Fruit fly (Drosophila melanogaster) whole organism, embryonic: Measurements from ENCODE around the gene Lim3.

Experiments
- CG11695 ChIP-seq: fragments of 200-800 bp; sonication (Bioruptor generic); IDR thresholded peaks from 3 replicates; pipeline ENCODE4 v1.3.6; 2022; ENCODE audit warnings: missing biosample characterization, missing genetic modification characterization
- CG15601 ChIP-seq: fragments of 200-800 bp; sonication (Bioruptor generic); optimal IDR thresholded peaks from 3 replicates; lab custom pipeline; 2019; ENCODE audit warnings: missing biosample characterization, mild to moderate bottlenecking, missing genetic modification characterization, moderate library complexity
- CG17385 ChIP-seq: fragments of 200-800 bp; sonication (Bioruptor generic); optimal IDR thresholded peaks from 3 replicates; lab custom pipeline; 2018; ENCODE audit warnings: missing biosample characterization, mild to moderate bottlenecking, missing genetic modification characterization
- CG2116 ChIP-seq: fragments of 200-800 bp; sonication (Bioruptor generic); optimal IDR thresholded peaks from 3 replicates; lab custom pipeline; 2018; ENCODE audit warnings: missing biosample characterization, mild to moderate bottlenecking, missing genetic modification characterization
- CG30020 ChIP-seq: fragments of 200-800 bp; optimal IDR thresholded peaks from 2 replicates; lab custom pipeline; 2019; ENCODE audit warnings: missing biosample characterization, mild to moderate bottlenecking, missing genetic modification characterization, moderate library complexity
- CG31365 ChIP-seq: fragments of 200-800 bp; sonication (Bioruptor generic); optimal IDR thresholded peaks from 2 replicates; lab custom pipeline; 2018; ENCODE audit warnings: missing biosample characterization, mild to moderate bottlenecking, missing genetic modification characterization
- CG31388 ChIP-seq: fragments of 200-800 bp; sonication (Bioruptor generic); optimal IDR thresholded peaks from 2 replicates; lab custom pipeline; 2016; ENCODE audit warnings: missing biosample characterization, missing genetic modification characterization
- CG4282 ChIP-seq: fragments of 200-800 bp; sonication (Bioruptor generic); optimal IDR thresholded peaks from 2 replicates; lab custom pipeline; 2016; ENCODE audit warnings: missing biosample characterization, missing genetic modification characterization
- CG5953 ChIP-seq: fragments of 200-800 bp; sonication (Bioruptor generic); IDR thresholded peaks from 2 replicates; pipeline ENCODE4 v1.3.6; 2022; ENCODE audit warnings: missing biosample characterization, missing genetic modification characterization
- CG6813 ChIP-seq: fragments of 200-800 bp; sonication (Bioruptor generic); optimal IDR thresholded peaks from 2 replicates; lab custom pipeline; 2017; ENCODE audit warnings: missing biosample characterization, missing genetic modification characterization, mild to moderate bottlenecking, moderate library complexity, missing genetic modification reagents
- CG7271 ChIP-seq: fragments of 200-800 bp; sonication (Bioruptor generic); optimal IDR thresholded peaks from 2 replicates; lab custom pipeline; 2018; ENCODE audit warnings: missing biosample characterization, mild to moderate bottlenecking, missing genetic modification characterization, moderate library complexity
- CG8089 ChIP-seq: fragments of 200-800 bp; sonication (Bioruptor generic); optimal IDR thresholded peaks from 3 replicates; lab custom pipeline; 2016; ENCODE audit warnings: missing biosample characterization, missing genetic modification characterization
- CG9215 ChIP-seq: fragments of 200-800 bp; sonication (Bioruptor generic); IDR thresholded peaks from 2 replicates; pipeline ENCODE4 v1.3.6; 2022; ENCODE audit warnings: missing biosample characterization, missing genetic modification characterization
- Dad ChIP-seq: fragments of 200-800 bp; sonication (Bioruptor generic); optimal IDR thresholded peaks from 3 replicates; lab custom pipeline; 2016; ENCODE audit warnings: missing biosample characterization, missing genetic modification characterization
- ERR ChIP-seq: fragments of 200-800 bp; sonication (Bioruptor generic); optimal IDR thresholded peaks from 2 replicates; lab custom pipeline; 2016; ENCODE audit warnings: missing biosample characterization, missing genetic modification characterization
- Elba2 ChIP-seq: fragments of 200-800 bp; sonication (Bioruptor generic); optimal IDR thresholded peaks from 3 replicates; lab custom pipeline; 2016; ENCODE audit warnings: missing biosample characterization, missing genetic modification characterization
- Gsc ChIP-seq: fragments of 200-800 bp; sonication (Bioruptor generic); IDR thresholded peaks from 2 replicates; pipeline ENCODE4 v1.3.6; 2022; ENCODE audit warnings: missing biosample characterization, missing genetic modification characterization
- Gug ChIP-seq: fragments of 200-800 bp; sonication (Bioruptor generic); IDR thresholded peaks from 4 replicates; pipeline ENCODE4 v1.3.6; 2022; ENCODE audit warnings: missing biosample characterization, missing genetic modification characterization
- Hr39 ChIP-seq: fragments of >200 bp; optimal IDR thresholded peaks from 2 replicates; lab custom pipeline; 2017
- Hr78 ChIP-seq, 2 experiments: fragments of 200-800 bp in 1 of 2; fragments of >200 bp in 1 of 2; sonication (Bioruptor generic) in 1 of 2; optimal IDR thresholded peaks; 2 replicates each; lab custom pipeline; 2017 to 2019; ENCODE audit warnings: missing biosample characterization in 2 of 2, missing genetic modification characterization in 2 of 2, mild to moderate bottlenecking in 1 of 2, moderate library complexity in 1 of 2
- Mrtf ChIP-seq: fragments of 200-800 bp; sonication (Bioruptor generic); IDR thresholded peaks from 3 replicates; pipeline ENCODE4 v1.3.6; 2022; ENCODE audit warnings: missing biosample characterization, missing genetic modification characterization
- Nf-YA ChIP-seq: fragments of 200-800 bp; sonication (Bioruptor generic); IDR thresholded peaks from 2 replicates; pipeline ENCODE4 v1.3.6; 2022; ENCODE audit warnings: missing biosample characterization, missing genetic modification characterization
- Oli ChIP-seq: fragments of 200-800 bp; sonication (Bioruptor generic); optimal IDR thresholded peaks from 2 replicates; lab custom pipeline; 2018; ENCODE audit warnings: missing biosample characterization, mild to moderate bottlenecking, missing genetic modification characterization, moderate library complexity
- PHDP ChIP-seq: fragments of 200-800 bp; sonication (Bioruptor generic); optimal IDR thresholded peaks from 3 replicates; lab custom pipeline; 2018; ENCODE audit warnings: missing biosample characterization, mild to moderate bottlenecking, missing genetic modification characterization, moderate library complexity
- Spps ChIP-seq: fragments of 200-800 bp; sonication (Bioruptor generic); optimal IDR thresholded peaks from 2 replicates; lab custom pipeline; 2018; ENCODE audit warnings: missing biosample characterization, mild to moderate bottlenecking, missing genetic modification characterization
- crp ChIP-seq, 2 experiments: fragments of 200-800 bp; sonication (Bioruptor generic); optimal IDR thresholded peaks; 2 replicates in 1 of 2; 3 replicates in 1 of 2; lab custom pipeline; 2017; ENCODE audit warnings: missing biosample characterization in 2 of 2, missing genetic modification characterization in 2 of 2, mild to moderate bottlenecking in 1 of 2, moderate library complexity in 1 of 2
- dati ChIP-seq: fragments of 200-800 bp; sonication (Bioruptor generic); IDR thresholded peaks from 2 replicates; pipeline ENCODE4 v1.3.6; 2022; ENCODE audit warnings: missing biosample characterization, missing genetic modification characterization
- dmrt99B ChIP-seq: fragments of 200-800 bp; sonication (Bioruptor generic); optimal IDR thresholded peaks from 2 replicates; lab custom pipeline; 2018; ENCODE audit warnings: missing biosample characterization, mild to moderate bottlenecking, missing genetic modification characterization, moderate library complexity
- en ChIP-seq: fragments of 200-800 bp; sonication (Bioruptor generic); optimal IDR thresholded peaks from 2 replicates; lab custom pipeline; 2016; ENCODE audit warnings: missing biosample characterization, missing genetic modification characterization
- fd3F ChIP-seq: fragments of 200-800 bp; sonication (Bioruptor generic); optimal IDR thresholded peaks from 2 replicates; lab custom pipeline; 2018; ENCODE audit warnings: missing biosample characterization, mild to moderate bottlenecking, missing genetic modification characterization, moderate library complexity
- ind ChIP-seq: fragments of 200-800 bp; sonication (Bioruptor generic); optimal IDR thresholded peaks from 3 replicates; lab custom pipeline; 2016; ENCODE audit warnings: missing biosample characterization, missing genetic modification characterization
- insv ChIP-seq, 2 experiments: fragments of 200-800 bp; sonication (Bioruptor generic); optimal IDR thresholded peaks; 3 replicates each; lab custom pipeline; 2016 to 2018; ENCODE audit warnings: missing biosample characterization in 2 of 2, missing genetic modification characterization in 2 of 2
- kay ChIP-seq: fragments of 200-800 bp; sonication (Bioruptor generic); optimal IDR thresholded peaks from 2 replicates; lab custom pipeline; 2016; ENCODE audit warnings: missing biosample characterization, missing genetic modification characterization
- ken ChIP-seq: fragments of 200-800 bp; sonication (Bioruptor generic); IDR thresholded peaks from 3 replicates; pipeline ENCODE4 v1.3.6; 2022; ENCODE audit warnings: missing biosample characterization, missing genetic modification characterization
- kni ChIP-seq: fragments of 200-800 bp; sonication (Bioruptor generic); optimal IDR thresholded peaks from 3 replicates; lab custom pipeline; 2017; ENCODE audit warnings: mild to moderate bottlenecking, missing biosample characterization, missing genetic modification reagents, missing genetic modification characterization
- mirr ChIP-seq: fragments of 200-800 bp; sonication (Bioruptor generic); optimal IDR thresholded peaks from 3 replicates; lab custom pipeline; 2018; ENCODE audit warnings: missing biosample characterization, mild to moderate bottlenecking, missing genetic modification characterization
- nmo ChIP-seq: fragments of 200-800 bp; sonication (Bioruptor generic); optimal IDR thresholded peaks from 2 replicates; lab custom pipeline; 2018; ENCODE audit warnings: missing biosample characterization, mild to moderate bottlenecking, missing genetic modification characterization, moderate library complexity
- otp ChIP-seq: fragments of 200-800 bp; sonication (Bioruptor generic); IDR thresholded peaks from 3 replicates; pipeline ENCODE4, ENCODE4 v1.3.6; 2022; ENCODE audit warnings: missing biosample characterization, missing genetic modification characterization
- peb ChIP-seq: fragments of 200-800 bp; sonication (Bioruptor generic); IDR thresholded peaks from 2 replicates; pipeline ENCODE4 v1.3.6; 2022; ENCODE audit warnings: missing biosample characterization, missing genetic modification characterization
- pfk ChIP-seq: fragments of 200-800 bp; sonication (Bioruptor generic); optimal IDR thresholded peaks from 2 replicates; lab custom pipeline; 2018; ENCODE audit warnings: missing biosample characterization, mild to moderate bottlenecking, missing genetic modification characterization, moderate library complexity
- prd ChIP-seq, 3 experiments: fragments of >200 bp in 2 of 3; fragments of 200-800 bp in 1 of 3; sonication (Bioruptor generic) in 1 of 3; optimal IDR thresholded peaks in 2 of 3; IDR thresholded peaks in 1 of 3; 2 replicates in 2 of 3; 3 replicates in 1 of 3; pipeline versions ENCODE4 v1.3.6 to Lab custom; 2017 to 2022; ENCODE audit warnings: missing biosample characterization in 1 of 3, missing genetic modification characterization in 1 of 3
- scrt ChIP-seq: fragments of 200-800 bp; sonication (Bioruptor generic); optimal IDR thresholded peaks from 2 replicates; lab custom pipeline; 2018; ENCODE audit warnings: missing biosample characterization, mild to moderate bottlenecking, missing genetic modification characterization, moderate library complexity
- sens ChIP-seq: fragments of 200-800 bp; sonication (Bioruptor generic); peaks from one replicate; lab custom pipeline; 2016; ENCODE audit warnings: missing biosample characterization, missing genetic modification characterization
- sima ChIP-seq: fragments of 200-800 bp; sonication (Bioruptor generic); optimal IDR thresholded peaks from 2 replicates; lab custom pipeline; 2016; ENCODE audit warnings: missing biosample characterization, missing genetic modification characterization
- slp2 ChIP-seq: fragments of 200-800 bp; sonication (Bioruptor generic); optimal IDR thresholded peaks from 2 replicates; lab custom pipeline; 2016; ENCODE audit warnings: missing biosample characterization, missing genetic modification characterization
- so ChIP-seq: fragments of 200-800 bp; sonication (Bioruptor generic); IDR thresholded peaks from 3 replicates; pipeline ENCODE4 v1.3.6; 2022; ENCODE audit warnings: missing biosample characterization, missing genetic modification characterization
- tgo ChIP-seq: fragments of 200-800 bp; sonication (Bioruptor generic); IDR thresholded peaks from 3 replicates; pipeline ENCODE4 v1.3.6; 2022; ENCODE audit warnings: missing biosample characterization, missing genetic modification characterization
- z ChIP-seq: fragments of 200-800 bp; sonication (Bioruptor generic); IDR thresholded peaks from 3 replicates; pipeline ENCODE4 v1.3.6; 2022; ENCODE audit warnings: missing biosample characterization, missing genetic modification characterization
- zen ChIP-seq: fragments of 200-800 bp; sonication (Bioruptor generic); optimal IDR thresholded peaks from 3 replicates; lab custom pipeline; 2018; ENCODE audit warnings: missing biosample characterization, mild to moderate bottlenecking, missing genetic modification characterization, moderate library complexity
- zen2 ChIP-seq: fragments of 200-800 bp; sonication (Bioruptor generic); IDR thresholded peaks from 3 replicates; pipeline ENCODE4 v1.3.6; 2022; ENCODE audit warnings: missing biosample characterization, missing genetic modification characterization; ENCODE audit not compliant: partially characterized antibody

Gene Lim3

DNA sequence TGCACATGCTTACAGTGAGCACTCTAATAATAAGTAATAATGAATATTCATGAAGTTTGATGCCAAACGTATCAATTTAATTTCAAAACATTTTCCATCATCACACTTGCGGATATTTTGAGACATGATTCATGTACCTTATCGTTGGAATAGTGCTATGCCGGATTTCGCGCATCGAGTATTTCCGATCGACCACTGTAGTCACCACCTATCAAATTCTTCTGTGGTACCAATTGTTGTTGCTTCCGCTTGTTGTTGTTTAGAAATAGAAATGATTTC, 32.7 kb upstream of the Lim3 start (continued):
- TF ChIP-seq CG31365 (tag; lab: Kevin White, UChicago) (no peak), Nf-YA (GFP tag; lab: Robert Waterston, UW) (no peak), scrt (GFP tag; lab: Kevin White, UChicago) (no peak), tgo (GFP tag; lab: Robert Waterston, UW) (peak; percentile 29; the same call in 2 of the 3 replicates), slp2 (GFP tag; lab: Kevin White, UChicago) (no peak), peb (GFP tag; lab: Robert Waterston, UW) (no peak), pfk (no peak), zen2 (GFP tag; lab: Robert Waterston, UW) (no peak), ERR (GFP tag; lab: Kevin White, UChicago) (peak; percentile 5), Hr78 (GFP tag; optimal IDR thresholded peaks at IDR 0.05; lab: Kevin White, UChicago) (no peak), CG17385 (GFP tag; lab: Kevin White, UChicago) (peak; percentile 15), dmrt99B (tag; lab: Kevin White, UChicago) (peak; percentile 19), CG8089 (GFP tag; lab: Kevin White, UChicago) (no peak), Spps (tag; lab: Kevin White, UChicago) (no peak), kay (GFP tag; lab: Kevin White, UChicago) (no peak), Dad (peak; percentile 24), CG9215 (no peak), CG31388 (GFP tag; lab: Kevin White, UChicago) (no peak), ken (GFP tag; lab: Robert Waterston, UW) (no peak), zen (tag; lab: Kevin White, UChicago) (no peak), Mrtf (GFP tag; lab: Robert Waterston, UW) (0 out of 3 replicates have a peak, but pooled peaks have one; percentile 49), Oli (tag; lab: Kevin White, UChicago) (peak; percentile 1), CG11695 (no peak), Gsc (GFP tag; lab: Robert Waterston, UW) (no peak), PHDP (tag; lab: Kevin White, UChicago) (peak; percentile 26), kni (GFP tag; lab: Kevin White, UChicago) (no peak), sima (GFP tag; lab: Kevin White, UChicago) (no peak), so (GFP tag; lab: Robert Waterston, UW) (0 out of 3 replicates have a peak, but pooled peaks have one; percentile 26), dati (GFP tag; lab: Robert Waterston, UW) (no peak), Elba2 (GFP tag; lab: Kevin White, UChicago) (no peak), CG2116 (GFP tag; lab: Kevin White, UChicago) (no peak), nmo (GFP tag; lab: Kevin White, UChicago) (peak; percentile 25)

dm6 chr2L:19140257-19140983, 32.2 kb upstream of the Lim3 start:
- TF ChIP-seq prd (optimal IDR thresholded peaks at IDR 0.05; lab: Kevin White, UChicago) (no peak), prd (GFP tag; IDR thresholded peaks at IDR 0.05; lab: Robert Waterston, UW) (peak; percentile 24; the same call in 1 of the 3 replicates), Gug (GFP tag; lab: Robert Waterston, UW) (0 out of 4 replicates have a peak, but pooled peaks have one; percentile 12), sens (GFP tag; lab: Kevin White, UChicago) (peak; percentile 87), CG30020 (tag; lab: Kevin White, UChicago) (no peak), otp (GFP tag; lab: Robert Waterston, UW) (0 out of 3 replicates have a peak, but pooled peaks have one; percentile 32), insv (GFP tag; optimal IDR thresholded peaks at IDR 0.05; lab: Kevin White, UChicago) (no peak), CG4282 (no peak), CG6813 (peak; percentile 47), z (0 out of 3 replicates have a peak, but pooled peaks have one; percentile 10), fd3F (peak; percentile 7), crp (GFP tag; optimal IDR thresholded peaks at IDR 0.05; lab: Kevin White, UChicago) (no peak), mirr (peak; percentile 13), CG5953 (GFP tag; lab: Robert Waterston, UW) (0 out of 2 replicates have a peak, but pooled peaks have one; percentile 28), Hr39 (no peak), en (GFP tag; lab: Kevin White, UChicago) (no peak), pfk (peak; percentile 12), CG15601 (peak; percentile 34), CG7271 (tag; lab: Kevin White, UChicago) (peak; percentile 20), ind (peak; percentile 9)
